Worm (Caenorhabditis elegans) whole organism, L4/young adult: Measurements from ENCODE around the gene jmjd-5.

Experiments
- dao-5 ChIP-seq: sonication (generic microtip); optimal IDR thresholded peaks from 2 replicates; lab custom pipeline; 2016; ENCODE audit warnings: missing genotype, missing genetic modification characterization, moderate library complexity, missing compliant biosample characterization
- him-1 ChIP-seq: sonication (generic microtip); optimal IDR thresholded peaks from 2 replicates; lab custom pipeline; 2016; ENCODE audit warnings: missing genotype, missing genetic modification reagents, missing genetic modification characterization, missing compliant biosample characterization

DNA sequence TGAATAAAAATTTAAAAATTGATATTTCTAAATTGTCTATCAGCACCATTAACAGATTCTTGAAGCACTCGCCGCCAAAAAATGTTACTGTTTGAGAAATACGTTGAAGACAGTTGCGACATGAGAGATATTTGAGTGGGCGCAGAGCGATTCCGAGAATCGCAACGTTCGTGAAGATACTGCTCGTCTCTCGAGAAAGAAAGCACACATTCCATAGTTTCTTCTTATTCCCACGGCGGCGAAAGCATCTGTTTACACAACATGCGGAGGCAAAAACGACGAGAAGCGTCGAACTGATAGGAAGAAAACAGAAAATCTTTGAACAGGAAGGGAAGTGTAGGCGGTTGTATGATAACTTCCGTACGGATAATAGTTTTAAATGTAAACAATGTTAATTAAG lies 44.8 kb upstream of the jmjd-5 start:
- TF ChIP-seq him-1 (tag; lab: Kevin White, UChicago) (no peak), dao-5 (tag; lab: Kevin White, UChicago) (no peak)
